Fruit fly (Drosophila melanogaster) whole organism, embryonic: Measurements from ENCODE around the gene CG6055.
A peak's percentile ranks its signal among the peaks of the same experiment; 100 is the strongest.

ENCODE experiments used
- CG11085 ChIP-seq: fragments of 200-800 bp; sonication (Bioruptor generic); IDR thresholded peaks from 2 replicates; pipeline ENCODE4 v1.3.6; 2022; ENCODE audit warnings: missing biosample characterization, missing genetic modification characterization
- CG12071 ChIP-seq: fragments of 200-800 bp; sonication (Bioruptor generic); optimal IDR thresholded peaks from 3 replicates; lab custom pipeline; 2018; ENCODE audit warnings: missing biosample characterization, mild to moderate bottlenecking, missing genetic modification characterization
- CG12391 ChIP-seq: fragments of 200-800 bp; sonication (Bioruptor generic); optimal IDR thresholded peaks from 3 replicates; lab custom pipeline; 2018; ENCODE audit warnings: missing biosample characterization, mild to moderate bottlenecking, missing genetic modification characterization, moderate library complexity
- CG15073 ChIP-seq: fragments of 200-800 bp; sonication (Bioruptor generic); optimal IDR thresholded peaks from 2 replicates; lab custom pipeline; 2016; ENCODE audit warnings: missing biosample characterization, missing genetic modification characterization
- CG15269 ChIP-seq: fragments of 200-800 bp; sonication (Bioruptor generic); optimal IDR thresholded peaks from 2 replicates; lab custom pipeline; 2018; ENCODE audit warnings: missing biosample characterization, mild to moderate bottlenecking, missing genetic modification characterization, moderate library complexity
- CG17328 ChIP-seq: fragments of 200-800 bp; sonication (Bioruptor generic); IDR thresholded peaks from 2 replicates; pipeline ENCODE4 v1.3.6; 2022; ENCODE audit warnings: missing biosample characterization, missing genetic modification characterization
- CG30020 ChIP-seq: fragments of 200-800 bp; optimal IDR thresholded peaks from 2 replicates; lab custom pipeline; 2019; ENCODE audit warnings: missing biosample characterization, mild to moderate bottlenecking, missing genetic modification characterization, moderate library complexity
- CG31388 ChIP-seq: fragments of 200-800 bp; sonication (Bioruptor generic); optimal IDR thresholded peaks from 2 replicates; lab custom pipeline; 2016; ENCODE audit warnings: missing biosample characterization, missing genetic modification characterization
- CG3847 ChIP-seq: fragments of 200-800 bp; sonication (Bioruptor generic); IDR thresholded peaks from 2 replicates; pipeline ENCODE4 v1.3.6; 2022; ENCODE audit warnings: missing biosample characterization, missing genetic modification characterization
- CG4404 ChIP-seq: fragments of 200-800 bp; sonication (Bioruptor generic); IDR thresholded peaks from 2 replicates; pipeline ENCODE4 v1.3.6; 2022; ENCODE audit warnings: missing biosample characterization, missing genetic modification characterization
- CG6272 ChIP-seq: fragments of 200-800 bp; sonication (Bioruptor generic); IDR thresholded peaks from 2 replicates; pipeline ENCODE4 v1.3.6; 2022; ENCODE audit warnings: missing biosample characterization, missing genetic modification characterization
- CG6854 ChIP-seq: fragments of 200-800 bp; sonication (Bioruptor generic); optimal IDR thresholded peaks from 3 replicates; lab custom pipeline; 2017; ENCODE audit warnings: missing biosample characterization, mild to moderate bottlenecking, missing genetic modification characterization
- CG7372 ChIP-seq: fragments of 200-800 bp; sonication (Bioruptor generic); IDR thresholded peaks from 2 replicates; pipeline ENCODE4 v1.3.6; 2022; ENCODE audit warnings: missing biosample characterization, missing genetic modification characterization
- CG7928 ChIP-seq: fragments of 200-800 bp; sonication (Bioruptor generic); optimal IDR thresholded peaks from 2 replicates; lab custom pipeline; 2017; ENCODE audit warnings: missing biosample characterization, mild to moderate bottlenecking, missing genetic modification characterization
- CG8281 ChIP-seq: fragments of 200-800 bp; sonication (Bioruptor generic); optimal IDR thresholded peaks from 2 replicates; lab custom pipeline; 2018; ENCODE audit warnings: missing biosample characterization, mild to moderate bottlenecking, missing genetic modification characterization, moderate library complexity
- CG8944 ChIP-seq: fragments of 200-800 bp; sonication (Bioruptor generic); optimal IDR thresholded peaks from 3 replicates; lab custom pipeline; 2016; ENCODE audit warnings: missing biosample characterization, missing genetic modification characterization
- CHES-1-like ChIP-seq: fragments of 200-800 bp; sonication (Bioruptor generic); optimal IDR thresholded peaks from 2 replicates; lab custom pipeline; 2016; ENCODE audit warnings: missing biosample characterization, missing genetic modification characterization
- CrebB ChIP-seq: fragments of 200-800 bp; sonication (Bioruptor generic); optimal IDR thresholded peaks from 3 replicates; lab custom pipeline; 2018; ENCODE audit warnings: missing biosample characterization, mild to moderate bottlenecking, missing genetic modification characterization
- Dip2 ChIP-seq: fragments of 200-800 bp; sonication (Bioruptor generic); IDR thresholded peaks from 2 replicates; pipeline ENCODE4 v1.3.6; 2022; ENCODE audit warnings: missing biosample characterization, missing genetic modification characterization
- Dref ChIP-seq: fragments of 200-800 bp; sonication (Bioruptor generic); IDR thresholded peaks from 2 replicates; pipeline ENCODE4 v1.3.6; 2022; ENCODE audit warnings: missing biosample characterization, missing genetic modification characterization
- HLH4C ChIP-seq: fragments of 200-800 bp; sonication (Bioruptor generic); IDR thresholded peaks from 3 replicates; pipeline ENCODE4 v1.3.6; 2022; ENCODE audit warnings: missing biosample characterization, missing genetic modification characterization; ENCODE audit not compliant: partially characterized antibody
- Hr39 ChIP-seq: fragments of >200 bp; optimal IDR thresholded peaks from 2 replicates; lab custom pipeline; 2017
- Hr78 ChIP-seq, 2 experiments: fragments of 200-800 bp in 1 of 2; fragments of >200 bp in 1 of 2; sonication (Bioruptor generic) in 1 of 2; optimal IDR thresholded peaks; 2 replicates each; lab custom pipeline; 2017 to 2019; ENCODE audit warnings: missing biosample characterization in 2 of 2, missing genetic modification characterization in 2 of 2, mild to moderate bottlenecking in 1 of 2, moderate library complexity in 1 of 2
- Lim3 ChIP-seq: fragments of 200-800 bp; sonication (Bioruptor generic); IDR thresholded peaks from 2 replicates; pipeline ENCODE4 v1.3.6; 2022; ENCODE audit warnings: missing biosample characterization, missing genetic modification characterization
- NC2α ChIP-seq: fragments of 200-800 bp; sonication (Bioruptor generic); optimal IDR thresholded peaks from 2 replicates; lab custom pipeline; 2016; ENCODE audit warnings: missing biosample characterization, missing genetic modification characterization
- Nf-YB ChIP-seq: fragments of 200-800 bp; sonication (Bioruptor generic); optimal IDR thresholded peaks from 3 replicates; lab custom pipeline; 2019; ENCODE audit warnings: missing biosample characterization, mild to moderate bottlenecking, missing genetic modification characterization, moderate library complexity
- Sox100B ChIP-seq: fragments of 200-800 bp; sonication (Bioruptor generic); optimal IDR thresholded peaks from 3 replicates; lab custom pipeline; 2018; ENCODE audit warnings: missing biosample characterization, mild to moderate bottlenecking, missing genetic modification characterization
- Stat92E ChIP-seq, 3 experiments: fragments of >200 bp in 2 of 3; fragments of 200-800 bp in 1 of 3; sonication (Bioruptor generic) in 1 of 3; optimal IDR thresholded peaks; 2 replicates each; lab custom pipeline; 2017 to 2019; ENCODE audit warnings: missing biosample characterization in 3 of 3, missing genetic modification characterization in 3 of 3, mild to moderate bottlenecking in 1 of 3, moderate library complexity in 1 of 3
- Usf ChIP-seq: fragments of 200-800 bp; sonication (Bioruptor generic); optimal IDR thresholded peaks from 2 replicates; lab custom pipeline; 2017; ENCODE audit warnings: missing genotype, missing biosample characterization, missing genetic modification characterization
- ab ChIP-seq: fragments of 200-800 bp; sonication (Bioruptor generic); optimal IDR thresholded peaks from 2 replicates; lab custom pipeline; 2016; ENCODE audit warnings: missing biosample characterization, missing genetic modification characterization
- cad ChIP-seq: fragments of >200 bp; optimal IDR thresholded peaks from 2 replicates; lab custom pipeline; 2017; ENCODE audit warnings: missing biosample characterization, missing genetic modification characterization
- crc ChIP-seq: fragments of 200-800 bp; sonication (Bioruptor generic); optimal IDR thresholded peaks from 2 replicates; lab custom pipeline; 2016; ENCODE audit warnings: missing biosample characterization, missing genetic modification characterization
- cwo ChIP-seq: fragments of 200-800 bp; sonication (Bioruptor generic); optimal IDR thresholded peaks from 3 replicates; lab custom pipeline; 2017; ENCODE audit warnings: missing biosample characterization, missing genetic modification characterization, mild to moderate bottlenecking, moderate library complexity, missing genetic modification reagents
- eyg ChIP-seq: fragments of 200-800 bp; sonication (Bioruptor generic); optimal IDR thresholded peaks from 3 replicates; lab custom pipeline; 2016; ENCODE audit warnings: missing biosample characterization, missing genetic modification characterization
- fru ChIP-seq: fragments of >200 bp; optimal IDR thresholded peaks from 2 replicates; lab custom pipeline; 2017
- gro ChIP-seq: fragments of 200-800 bp; sonication (Bioruptor generic); optimal IDR thresholded peaks from 2 replicates; lab custom pipeline; 2016; ENCODE audit warnings: missing biosample characterization, missing genetic modification characterization
- her ChIP-seq: fragments of 200-800 bp; sonication (Bioruptor generic); optimal IDR thresholded peaks from 2 replicates; lab custom pipeline; 2016; ENCODE audit warnings: missing biosample characterization, missing genetic modification characterization
- jumu ChIP-seq: fragments of 200-800 bp; sonication (Bioruptor generic); optimal IDR thresholded peaks from 3 replicates; lab custom pipeline; 2016; ENCODE audit warnings: missing biosample characterization, missing genetic modification characterization
- kay ChIP-seq: fragments of 200-800 bp; sonication (Bioruptor generic); optimal IDR thresholded peaks from 2 replicates; lab custom pipeline; 2016; ENCODE audit warnings: missing biosample characterization, missing genetic modification characterization
- kni ChIP-seq: fragments of 200-800 bp; sonication (Bioruptor generic); optimal IDR thresholded peaks from 3 replicates; lab custom pipeline; 2017; ENCODE audit warnings: mild to moderate bottlenecking, missing biosample characterization, missing genetic modification reagents, missing genetic modification characterization
- lola ChIP-seq, 3 experiments: fragments of >200 bp in 2 of 3; fragments of 200-800 bp in 1 of 3; sonication (Bioruptor generic) in 1 of 3; optimal IDR thresholded peaks; 2 replicates each; lab custom pipeline; 2017 to 2019; ENCODE audit warnings: missing biosample characterization in 3 of 3, missing genetic modification characterization in 3 of 3, mild to moderate bottlenecking in 1 of 3, moderate library complexity in 1 of 3
- peb ChIP-seq: fragments of 200-800 bp; sonication (Bioruptor generic); IDR thresholded peaks from 2 replicates; pipeline ENCODE4 v1.3.6; 2022; ENCODE audit warnings: missing biosample characterization, missing genetic modification characterization
- row ChIP-seq: fragments of 200-800 bp; sonication (Bioruptor generic); IDR thresholded peaks from 3 replicates; pipeline ENCODE4 v1.3.6; 2022; ENCODE audit warnings: missing biosample characterization, missing genetic modification characterization
- sens ChIP-seq: fragments of 200-800 bp; sonication (Bioruptor generic); peaks from one replicate; lab custom pipeline; 2016; ENCODE audit warnings: missing biosample characterization, missing genetic modification characterization
- sens-2 ChIP-seq: fragments of 200-800 bp; sonication (Bioruptor generic); IDR thresholded peaks from 2 replicates; pipeline ENCODE4 v1.3.6; 2022; ENCODE audit warnings: missing biosample characterization, missing genetic modification characterization
- sima ChIP-seq: fragments of 200-800 bp; sonication (Bioruptor generic); optimal IDR thresholded peaks from 2 replicates; lab custom pipeline; 2016; ENCODE audit warnings: missing biosample characterization, missing genetic modification characterization
- slou ChIP-seq: fragments of 200-800 bp; sonication (Bioruptor generic); optimal IDR thresholded peaks from 3 replicates; lab custom pipeline; 2016; ENCODE audit warnings: missing biosample characterization, missing genetic modification characterization
- tna ChIP-seq: fragments of 200-800 bp; sonication (Bioruptor generic); IDR thresholded peaks from 2 replicates; pipeline ENCODE4 v1.3.6; 2022; ENCODE audit warnings: missing biosample characterization, missing genetic modification characterization; ENCODE audit not compliant: partially characterized antibody
- toy ChIP-seq: fragments of 200-800 bp; sonication (Bioruptor generic); IDR thresholded peaks from 2 replicates; pipeline ENCODE4 v1.3.6; 2022; ENCODE audit warnings: missing biosample characterization, missing genetic modification characterization

The CG6055 gene

dm6 chr2L:7420305-7421287, 45.7 kb upstream of the CG6055 start (continued):
- TF ChIP-seq crc (GFP tag; lab: Kevin White, UChicago) (no peak), CG15073 (GFP tag; lab: Kevin White, UChicago) (no peak), CG11085 (GFP tag; lab: Robert Waterston, UW) (peak; percentile 48; the same call in 1 of the 2 replicates), Dip2 (GFP tag; lab: Robert Waterston, UW) (no peak), lola (GFP tag; optimal IDR thresholded peaks at IDR 0.05; lab: Kevin White, UChicago) (peak in 1 of 3 experiments; percentile 27), CG3847 (GFP tag; lab: Robert Waterston, UW) (peak; percentile 62; the same call in 1 of the 2 replicates), tna (GFP tag; lab: Robert Waterston, UW) (no peak), fru (lab: Kevin White, UChicago) (no peak), Sox100B (no peak), CG7928 (GFP tag; lab: Kevin White, UChicago) (no peak), kni (GFP tag; lab: Kevin White, UChicago) (no peak), jumu (GFP tag; lab: Kevin White, UChicago) (peak; percentile 17), CG12071 (GFP tag; lab: Kevin White, UChicago) (no peak), kay (GFP tag; lab: Kevin White, UChicago) (no peak), sens (GFP tag; lab: Kevin White, UChicago) (peak; percentile 90), Lim3 (GFP tag; lab: Robert Waterston, UW) (no peak), sens-2 (GFP tag; lab: Robert Waterston, UW) (no peak), gro (GFP tag; lab: Kevin White, UChicago) (peak; percentile 67), NC2α (GFP tag; lab: Kevin White, UChicago) (no peak), CG30020 (tag; lab: Kevin White, UChicago) (no peak), CrebB (peak; percentile 47), Usf (GFP tag; lab: Kevin White, UChicago) (no peak), CG7372 (GFP tag; lab: Robert Waterston, UW) (0 out of 2 replicates have a peak, but pooled peaks have one; percentile 33), Hr78 (GFP tag; optimal IDR thresholded peaks at IDR 0.05; lab: Kevin White, UChicago) (no peak), Hr39 (lab: Kevin White, UChicago) (no peak), her (GFP tag; lab: Kevin White, UChicago) (peak; percentile 72), CG17328 (peak; percentile 59), row (GFP tag; lab: Robert Waterston, UW) (peak; percentile 85), CG31388 (GFP tag; lab: Kevin White, UChicago) (no peak), Stat92E (GFP tag; optimal IDR thresholded peaks at IDR 0.05; lab: Kevin White, UChicago) (no peak), HLH4C (GFP tag; lab: Robert Waterston, UW) (no peak), toy (GFP tag; lab: Robert Waterston, UW) (peak; percentile 24; the same call in 1 of the 2 replicates), Dref (GFP tag; lab: Robert Waterston, UW) (no peak), slou (peak; percentile 61), CG12391 (peak; percentile 65), CG4404 (GFP tag; lab: Robert Waterston, UW) (peak; percentile 58), CG6854 (peak; percentile 53), CG8944 (GFP tag; lab: Kevin White, UChicago) (peak; percentile 65), Nf-YB (peak; percentile 11), CG15269 (peak; percentile 69), peb (no peak), ab (peak; percentile 34), CG6272 (GFP tag; lab: Robert Waterston, UW) (peak; percentile 67), CHES-1-like (peak; percentile 81), sima (peak; percentile 26), cad (GFP tag; lab: Kevin White, UChicago) (no peak), cwo (GFP tag; lab: Kevin White, UChicago) (peak; percentile 73), CG8281 (tag; lab: Kevin White, UChicago) (no peak), eyg (GFP tag; lab: Kevin White, UChicago) (no peak)
